Worm (Caenorhabditis elegans): ENCODE data around the gene F47D12.9.

- TF ChIP-seq cog-1 (tag; optimal IDR thresholded peaks at IDR 0.05) (no peak), med-1 (GFP tag; optimal IDR thresholded peaks at IDR 0.05; ENCODE audit: insufficient read depth) (no peak), klf-2 (GFP tag; conservative IDR thresholded peaks at IDR 0.05) (no peak), ztf-23 (GFP tag; IDR thresholded peaks at IDR 0.05) (no peak), tab-1 (GFP tag; IDR thresholded peaks at IDR 0.05) (no peak), ref-1 (GFP tag; conservative IDR thresholded peaks at IDR 0.05) (no peak), flt-1 (GFP tag; IDR thresholded peaks at IDR 0.05) (no peak), ztf-29 (GFP tag; IDR thresholded peaks at IDR 0.05) (no peak), T22C8.4 (GFP tag; IDR thresholded peaks at IDR 0.05) (no peak)
Observed at ce11 chrIII:6260115-6260514, 43.1 kb downstream of the F47D12.9 start, which contains the start of gene srg-2.

Measured in whole organism, midembryonic.